Fruit fly (Drosophila melanogaster): ENCODE measurements around the gene CG32536.

CG32536 gene

DNA sequence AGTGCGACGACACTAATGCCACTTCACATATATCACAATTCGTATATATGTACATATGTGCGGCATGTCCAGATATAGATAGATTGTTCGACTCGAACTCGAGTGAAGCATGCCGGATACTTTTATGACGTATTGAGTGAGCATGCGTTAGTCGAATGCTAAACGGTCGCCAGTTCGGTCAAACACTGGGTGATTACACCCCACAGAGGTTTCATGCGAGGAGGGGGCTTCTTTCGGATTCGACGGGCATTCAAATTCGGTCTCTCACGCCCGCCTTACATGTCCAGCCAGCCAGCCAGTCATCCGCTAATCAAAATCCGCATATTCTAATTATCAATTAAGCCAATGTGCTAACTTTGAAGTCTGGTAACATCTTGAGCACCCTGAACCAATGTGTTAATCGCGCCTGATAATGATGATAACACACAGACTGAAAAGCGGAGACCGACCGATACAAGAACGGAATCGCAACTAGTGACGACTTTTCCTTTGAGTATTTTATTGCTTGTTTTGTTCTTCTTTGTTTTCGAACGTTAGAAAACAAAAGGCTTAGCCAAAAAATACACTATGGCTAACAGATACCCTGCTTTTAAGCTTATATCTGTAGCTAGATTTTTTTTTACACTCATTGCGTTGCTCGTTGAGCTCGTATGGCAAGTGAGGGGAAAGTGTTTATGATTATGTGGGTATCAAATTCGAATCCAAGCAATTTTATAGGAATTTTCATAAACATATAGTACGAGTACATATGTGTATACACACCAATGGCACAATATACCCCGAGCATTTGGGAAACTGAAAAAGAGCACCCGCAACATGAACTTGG, 15.3 kb upstream of the CG32536 start (continued):
- TF ChIP-seq Jarid2 (GFP tag; optimal IDR thresholded peaks at IDR 0.05) (no peak), CG6272 (GFP tag; IDR thresholded peaks at IDR 0.05) (no peak), Fer2 (tag; optimal IDR thresholded peaks at IDR 0.05) (no peak), Scr (GFP tag; IDR thresholded peaks at IDR 0.05; ENCODE audit: partially characterized antibody) (no peak), CG7987 (GFP tag; optimal IDR thresholded peaks at IDR 0.05) (peak; percentile 89), CG9932 (GFP tag; IDR thresholded peaks at IDR 0.05) (no peak), D19B (GFP tag; optimal IDR thresholded peaks at IDR 0.05) (peak; percentile 8), CG42726 (GFP tag; IDR thresholded peaks at IDR 0.05; ENCODE audit: partially characterized antibody) (no peak), luna (GFP tag; optimal IDR thresholded peaks at IDR 0.05) (no peak), CG14441 (GFP tag; IDR thresholded peaks at IDR 0.05) (no peak), oc (tag; optimal IDR thresholded peaks at IDR 0.05) (no peak), Six4 (GFP tag; optimal IDR thresholded peaks at IDR 0.05) (no peak), CG12299 (tag; optimal IDR thresholded peaks at IDR 0.05) (no peak), pnt (GFP tag; optimal IDR thresholded peaks at IDR 0.05) (no peak), stc (GFP tag; IDR thresholded peaks at IDR 0.05) (no peak), grau (tag; optimal IDR thresholded peaks at IDR 0.05) (no peak), NK7.1 (GFP tag; optimal IDR thresholded peaks at IDR 0.05) (no peak), Bdp1 (GFP tag; optimal IDR thresholded peaks at IDR 0.05) (no peak), cato (GFP tag; optimal IDR thresholded peaks at IDR 0.05; ENCODE audit: borderline replicate concordance) (no peak), Drgx (GFP tag; IDR thresholded peaks at IDR 0.05) (no peak), HmgD (GFP tag; optimal IDR thresholded peaks at IDR 0.05) (no peak), D (optimal IDR thresholded peaks at IDR 0.05) (no peak), D (GFP tag; optimal IDR thresholded peaks at IDR 0.05) (no peak), fu2 (GFP tag; optimal IDR thresholded peaks at IDR 0.05) (peak; percentile 0), ind (GFP tag; optimal IDR thresholded peaks at IDR 0.05) (no peak), CG10366 (GFP tag; IDR thresholded peaks at IDR 0.05) (no peak), ab (GFP tag; optimal IDR thresholded peaks at IDR 0.05) (no peak), CG11504 (tag; optimal IDR thresholded peaks at IDR 0.05) (no peak), CG2875 (GFP tag; optimal IDR thresholded peaks at IDR 0.05) (no peak), btn (GFP tag; optimal IDR thresholded peaks at IDR 0.05) (no peak), CG30431 (GFP tag; optimal IDR thresholded peaks at IDR 0.05) (no peak), Dip3 (GFP tag; optimal IDR thresholded peaks at IDR 0.05) (peak; percentile 35), kni (GFP tag; optimal IDR thresholded peaks at IDR 0.05) (no peak), knrl (GFP tag; IDR thresholded peaks at IDR 0.05; ENCODE audit: partially characterized antibody) (no peak), mirr (GFP tag; optimal IDR thresholded peaks at IDR 0.05) (peak; percentile 42)

DNA sequence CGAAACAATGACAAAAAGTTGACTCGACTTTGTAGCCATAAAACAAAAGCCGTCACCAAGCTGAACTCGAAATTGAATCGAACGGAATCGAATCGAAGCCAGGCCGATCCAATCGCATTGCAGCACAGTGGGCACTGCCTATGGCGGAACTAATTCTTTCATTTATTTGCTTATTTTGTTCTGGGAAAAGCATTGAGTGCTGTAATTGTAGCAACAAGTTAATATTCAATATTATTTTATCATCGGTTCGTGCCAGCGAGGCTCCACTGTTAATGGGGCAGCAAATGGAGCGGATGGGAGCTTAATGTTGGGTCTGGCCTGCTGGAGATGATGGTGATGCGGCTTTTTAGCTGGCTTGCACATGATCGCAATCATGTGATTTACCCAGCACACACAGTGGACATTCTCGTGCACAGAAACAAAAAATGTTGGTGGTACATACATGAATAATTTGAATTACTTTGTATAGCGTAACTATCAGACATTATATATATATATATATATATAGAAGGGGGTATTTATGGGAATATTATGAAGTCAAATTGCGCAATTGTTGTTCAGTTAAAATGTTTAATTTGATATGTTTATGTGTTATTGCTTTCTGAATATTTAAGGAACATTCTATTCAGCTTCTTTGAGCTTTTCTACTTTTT, 12.7 kb upstream of the CG32536 start:
- peak; percentile 86 for TF ChIP-seq gsb-n (tag; optimal IDR thresholded peaks at IDR 0.05)
- TF ChIP-seq CG8290 (GFP tag; optimal IDR thresholded peaks at IDR 0.05), result peak; percentile 45
- peak; percentile 22 to 96 for TF ChIP-seq CG8290 (tag; optimal IDR thresholded peaks at IDR 0.05)
- peak; percentile 95 for TF ChIP-seq oc (tag; optimal IDR thresholded peaks at IDR 0.05)
- peak; percentile 93 for TF ChIP-seq HLH3B (GFP tag; IDR thresholded peaks at IDR 0.05)
- TF ChIP-seq Poxn (GFP tag; IDR thresholded peaks at IDR 0.05), result peak; percentile 40; the same call in 1 of the 2 replicates
- TF ChIP-seq cato (GFP tag; optimal IDR thresholded peaks at IDR 0.05; ENCODE audit: borderline replicate concordance), result peak; percentile 80
- peak; percentile 80 for TF ChIP-seq aop (GFP tag; IDR thresholded peaks at IDR 0.05)
- peak; percentile 98 for TF ChIP-seq Med (GFP tag)
- peak; percentile 45 for TF ChIP-seq CG3065 (GFP tag; optimal IDR thresholded peaks at IDR 0.05)
- peak; percentile 57 for TF ChIP-seq CG10274 (GFP tag; optimal IDR thresholded peaks at IDR 0.05)
- peak; percentile 87 for TF ChIP-seq Antp (GFP tag; optimal IDR thresholded peaks at IDR 0.05)
- peak; percentile 84 for TF ChIP-seq CG8089 (GFP tag; optimal IDR thresholded peaks at IDR 0.05)
- TF ChIP-seq Rfx (GFP tag; IDR thresholded peaks at IDR 0.05), result peak; percentile 89
- peak; percentile 50 for TF ChIP-seq crc (GFP tag; optimal IDR thresholded peaks at IDR 0.05)
- TF ChIP-seq CG13424 (tag; optimal IDR thresholded peaks at IDR 0.05), result peak; percentile 92
- peak; percentile 72 for TF ChIP-seq CG8359 (GFP tag; optimal IDR thresholded peaks at IDR 0.05; ENCODE audit: borderline replicate concordance)
- TF ChIP-seq CG15696 (tag; optimal IDR thresholded peaks at IDR 0.05), result peak; percentile 56

Data from whole organism, embryonic.